Worm (Caenorhabditis elegans) whole organism, L4/young adult: Measurements from ENCODE around the gene dhs-7.

Experiments
- W03F9.2 ChIP-seq: fragments of 150-350 bp; optimal IDR thresholded peaks from 2 replicates; lab custom pipeline; 2014; ENCODE audit warnings: missing biosample characterization, missing genetic modification characterization
- dao-5 ChIP-seq: sonication (generic microtip); optimal IDR thresholded peaks from 2 replicates; lab custom pipeline; 2016; ENCODE audit warnings: missing genotype, missing genetic modification characterization, moderate library complexity, missing compliant biosample characterization
- him-1 ChIP-seq: sonication (generic microtip); optimal IDR thresholded peaks from 2 replicates; lab custom pipeline; 2016; ENCODE audit warnings: missing genotype, missing genetic modification reagents, missing genetic modification characterization, missing compliant biosample characterization

The dhs-7 gene

ce11 chrII:7161512-7161911 lies 46.7 kb downstream of the dhs-7 start, which contains the start of gene C27H5.12:
TSS of gene C27H5.12 (minus strand) at chrII:7161612.
- TF ChIP-seq dao-5 = no peak
- TF ChIP-seq W03F9.2 = no peak
- TF ChIP-seq him-1 (tag; lab: Kevin White, UChicago) = no peak

ce11 chrII:7157415-7157814 lies 50.8 kb downstream of the dhs-7 start:
- TF ChIP-seq dao-5 (no peak), him-1 (tag; lab: Kevin White, UChicago) (no peak)
